Worm (Caenorhabditis elegans) whole organism, young adult: Measurements from ENCODE around the gene T10G3.2.
"Not testable (repeated sequence)": the region's sequence is repeated elsewhere in the genome, so short reads cannot be mapped to it uniquely, and the experiment has no call there.

Experiments used
- nhr-120 ChIP-seq: fragments of 200-800 bp; sonication (Bioruptor generic); IDR thresholded peaks from 2 replicates; pipeline ENCODE4 v1.3.6; 2022; ENCODE audit warnings: missing genetic modification characterization, missing compliant biosample characterization
- unc-62 ChIP-seq: fragments of 150-350 bp; optimal IDR thresholded peaks from 2 replicates; lab custom pipeline; 2014; ENCODE audit warnings: missing biosample characterization, missing genetic modification reagents, missing genetic modification characterization

ce11 chrV:13507078-13507477, 27.4 kb upstream of the T10G3.2 start:
- not testable (repeated sequence) for TF ChIP-seq nhr-120; unc-62 (GFP tag; lab: Kevin White, UChicago)
